Worm (Caenorhabditis elegans): ENCODE results near the gene mai-1.

DNA sequence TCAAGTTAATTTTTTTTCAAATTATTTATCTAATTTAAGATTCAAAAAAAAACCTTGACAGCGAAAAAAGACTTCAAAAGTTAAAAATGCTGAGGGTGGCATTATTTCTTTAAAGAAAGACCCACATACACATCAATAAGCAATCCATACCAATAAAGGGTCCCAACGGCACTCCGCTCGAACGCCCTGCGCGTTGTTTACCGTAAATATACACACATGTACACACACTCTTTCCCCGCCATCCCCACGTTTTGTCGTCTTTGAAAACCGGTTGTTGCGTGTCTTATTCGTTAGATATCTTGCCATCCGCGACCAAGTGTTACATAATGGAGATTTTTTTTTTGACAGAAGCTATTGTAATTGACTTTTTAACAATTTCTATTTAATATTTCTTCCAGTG lies 43.2 kb upstream of the mai-1 start, which contains the start of gene gcc-1:
- TF ChIP-seq nhr-10 (tag; optimal IDR thresholded peaks at IDR 0.05): no peak
- no peak for TF ChIP-seq nhr-77 (tag; optimal IDR thresholded peaks at IDR 0.05)
- no peak for TF ChIP-seq skn-1 (tag; optimal IDR thresholded peaks at IDR 0.05)
- TF ChIP-seq nhr-12 (tag; optimal IDR thresholded peaks at IDR 0.05): no peak
- TF ChIP-seq unc-62 (GFP tag; optimal IDR thresholded peaks at IDR 0.05): no peak
